Fruit fly (Drosophila melanogaster): Measurements from ENCODE around the gene phtm.

phtm gene

DNA sequence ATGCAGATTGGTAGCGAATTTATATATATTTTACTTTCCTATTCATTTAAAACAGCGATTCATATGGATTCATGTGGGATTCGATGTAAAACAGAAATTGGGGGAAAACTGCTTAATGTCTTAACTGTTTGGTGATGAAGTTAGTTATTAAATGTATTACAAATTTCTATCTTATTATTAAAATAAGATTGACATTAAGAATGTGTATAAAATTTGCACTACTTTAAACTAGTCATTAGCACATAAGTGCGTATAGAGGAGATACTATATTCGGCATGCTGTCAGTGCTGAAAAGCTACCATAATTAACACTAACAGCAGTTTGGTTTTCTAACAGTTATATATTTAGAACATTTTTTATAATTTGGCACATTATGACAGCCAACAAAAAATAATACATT, 9.9 kb upstream of the phtm start:
- TF ChIP-seq bab1 (GFP tag; optimal IDR thresholded peaks at IDR 0.05) (no peak), CG12768 (GFP tag; optimal IDR thresholded peaks at IDR 0.05) (no peak)

- no peak for TF ChIP-seq tj (GFP tag; optimal IDR thresholded peaks at IDR 0.05)
- no peak for TF ChIP-seq Clk (GFP tag; optimal IDR thresholded peaks at IDR 0.05)
- TF ChIP-seq Crg-1 (GFP tag; optimal IDR thresholded peaks at IDR 0.05) = no peak
- no peak for TF ChIP-seq CG5204 (GFP tag; optimal IDR thresholded peaks at IDR 0.05)
- TF ChIP-seq Hr96 (GFP tag; optimal IDR thresholded peaks at IDR 0.05) = no peak
- no peak for TF ChIP-seq CG33017 (tag; optimal IDR thresholded peaks at IDR 0.05)
- TF ChIP-seq cic (GFP tag; optimal IDR thresholded peaks at IDR 0.05) = no peak
- no peak for TF ChIP-seq cnc (optimal IDR thresholded peaks at IDR 0.05)
- no peak for TF ChIP-seq CG1620 (GFP tag; optimal IDR thresholded peaks at IDR 0.05)
- TF ChIP-seq CG11617 (GFP tag; optimal IDR thresholded peaks at IDR 0.05) = no peak
- TF ChIP-seq CG7101 (tag; optimal IDR thresholded peaks at IDR 0.05) = no peak
- TF ChIP-seq kay (GFP tag; ENCODE audit: borderline replicate concordance) = no peak
Observed at dm6 chrX:18676756-18677155, 8.8 kb upstream of the phtm start.

- TF ChIP-seq CG5204 (GFP tag; optimal IDR thresholded peaks at IDR 0.05) = no peak
- no peak for TF ChIP-seq CG1620 (GFP tag; optimal IDR thresholded peaks at IDR 0.05)
- TF ChIP-seq cnc (optimal IDR thresholded peaks at IDR 0.05) = no peak
- no peak for TF ChIP-seq CG7101 (tag; optimal IDR thresholded peaks at IDR 0.05)
- no peak for TF ChIP-seq bab1 (GFP tag; optimal IDR thresholded peaks at IDR 0.05)
- TF ChIP-seq CG33017 (tag; optimal IDR thresholded peaks at IDR 0.05) = no peak
- TF ChIP-seq Mnt (GFP tag; optimal IDR thresholded peaks at IDR 0.05) = no peak
- TF ChIP-seq tj (GFP tag; optimal IDR thresholded peaks at IDR 0.05) = no peak
- no peak for TF ChIP-seq pad (GFP tag; optimal IDR thresholded peaks at IDR 0.05)
- no peak for TF ChIP-seq ovo (GFP tag; optimal IDR thresholded peaks at IDR 0.05)
- no peak for TF ChIP-seq CG12768 (GFP tag; optimal IDR thresholded peaks at IDR 0.05)
- no peak for TF ChIP-seq CG14711 (tag; optimal IDR thresholded peaks at IDR 0.05)
- no peak for TF ChIP-seq CG7045 (GFP tag; optimal IDR thresholded peaks at IDR 0.05)
- TF ChIP-seq toe (GFP tag; optimal IDR thresholded peaks at IDR 0.05) = no peak
Observed at dm6 chrX:18678876-18679275, 6.7 kb upstream of the phtm start.

dm6 chrX:18681410-18681809, 4.2 kb upstream of the phtm start:
- no peak for TF ChIP-seq CG7045 (GFP tag; optimal IDR thresholded peaks at IDR 0.05)

DNA sequence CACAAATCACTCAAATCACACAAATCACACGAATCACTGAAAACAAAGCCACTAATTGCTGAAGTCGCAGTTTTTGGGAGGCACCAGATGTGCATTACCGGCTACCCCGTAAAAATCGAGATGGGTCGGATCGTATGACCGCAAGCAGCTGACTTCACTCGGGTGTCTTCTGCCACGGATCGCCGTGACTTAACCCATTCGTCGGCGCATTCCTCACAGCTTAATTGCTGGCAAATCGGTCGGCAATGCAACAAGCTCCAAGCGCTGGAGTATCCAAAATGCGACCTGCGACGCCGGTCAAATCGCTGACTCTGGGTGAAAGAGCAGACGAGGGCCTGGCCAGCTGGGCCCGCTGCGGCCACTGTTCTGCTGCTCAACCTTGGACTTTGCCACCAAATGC, 2.8 kb upstream of the phtm start:
- TF ChIP-seq tj (GFP tag; optimal IDR thresholded peaks at IDR 0.05) = peak; percentile 94
- no peak for TF ChIP-seq ovo (GFP tag; optimal IDR thresholded peaks at IDR 0.05)

- TF ChIP-seq CG5204 (GFP tag; optimal IDR thresholded peaks at IDR 0.05) = no peak
- no peak for TF ChIP-seq CG11617 (GFP tag; optimal IDR thresholded peaks at IDR 0.05)
- TF ChIP-seq Mnt (GFP tag; optimal IDR thresholded peaks at IDR 0.05) = no peak
- no peak for TF ChIP-seq Clk (GFP tag; optimal IDR thresholded peaks at IDR 0.05)
- no peak for TF ChIP-seq CG12768 (GFP tag; optimal IDR thresholded peaks at IDR 0.05)
- TF ChIP-seq cic (GFP tag; optimal IDR thresholded peaks at IDR 0.05) = no peak
- no peak for TF ChIP-seq bab1 (GFP tag; optimal IDR thresholded peaks at IDR 0.05)
- TF ChIP-seq kay (GFP tag; ENCODE audit: borderline replicate concordance) = no peak
- TF ChIP-seq pad (GFP tag; optimal IDR thresholded peaks at IDR 0.05) = no peak
- TF ChIP-seq Hr96 (GFP tag; optimal IDR thresholded peaks at IDR 0.05) = no peak
- no peak for TF ChIP-seq ovo (GFP tag; optimal IDR thresholded peaks at IDR 0.05)
- no peak for TF ChIP-seq CG7101 (tag; optimal IDR thresholded peaks at IDR 0.05)
- no peak for TF ChIP-seq CG1620 (GFP tag; optimal IDR thresholded peaks at IDR 0.05)
- no peak for TF ChIP-seq tj (GFP tag; optimal IDR thresholded peaks at IDR 0.05)
- TF ChIP-seq cnc (optimal IDR thresholded peaks at IDR 0.05) = no peak
- no peak for TF ChIP-seq CG14711 (tag; optimal IDR thresholded peaks at IDR 0.05)
- TF ChIP-seq CG7045 (GFP tag; optimal IDR thresholded peaks at IDR 0.05) = no peak
Observed at dm6 chrX:18684504-18684903, 1.1 kb upstream of the phtm start.

- TF ChIP-seq Mnt (GFP tag; optimal IDR thresholded peaks at IDR 0.05) = no peak
- no peak for TF ChIP-seq Clk (GFP tag; optimal IDR thresholded peaks at IDR 0.05)
- TF ChIP-seq CG7101 (tag; optimal IDR thresholded peaks at IDR 0.05) = no peak
- TF ChIP-seq pad (GFP tag; optimal IDR thresholded peaks at IDR 0.05) = no peak
- TF ChIP-seq CG33017 (tag; optimal IDR thresholded peaks at IDR 0.05) = no peak
Observed at dm6 chrX:18684928-18685327, 638 bp upstream of the phtm start.

dm6 chrX:18692948-18693502, 7.5 kb downstream of the phtm start, which contains the start of gene Cyp18a1:
Gene Cyp18a1, minus strand, starts transcription at chrX:18693042.
- TF ChIP-seq tj (GFP tag; optimal IDR thresholded peaks at IDR 0.05) (peak; percentile 15), CG5204 (GFP tag; optimal IDR thresholded peaks at IDR 0.05) (no peak)

All from whole organism, adult.